Worm (Caenorhabditis elegans) whole organism, young adult: ENCODE results near the gene C13F10.6.

Experiments used
- C06A6.2 ChIP-seq: fragments of 200-800 bp; sonication (Bioruptor generic); conservative IDR thresholded peaks from 2 replicates; pipeline ENCODE4 v1.3.6; 2022; ENCODE audit warnings: missing genetic modification characterization, missing compliant biosample characterization
- K12H6.12 ChIP-seq: fragments of 200-800 bp; sonication (Bioruptor generic); optimal IDR thresholded peaks from 2 replicates; lab custom pipeline; 2018; ENCODE audit warnings: mild to moderate bottlenecking, missing genetic modification characterization, missing compliant biosample characterization
- Y95B8A.8 ChIP-seq: fragments of 200-800 bp; sonication (Bioruptor generic); IDR thresholded peaks from 2 replicates; pipeline ENCODE4 v1.3.6; 2022; ENCODE audit warnings: missing genetic modification reagents, missing genetic modification characterization, missing compliant biosample characterization
- hlh-12 ChIP-seq: sonication (generic microtip); optimal IDR thresholded peaks from 2 replicates; lab custom pipeline; 2016; ENCODE audit warnings: missing genetic modification characterization, missing compliant biosample characterization
- lin-26 ChIP-seq: fragments of 200-800 bp; sonication (Bioruptor generic); IDR thresholded peaks from 2 replicates; pipeline ENCODE4 v1.3.6; 2022; ENCODE audit warnings: missing genetic modification reagents, missing genetic modification characterization, missing compliant biosample characterization
- lir-1 ChIP-seq: fragments of 200-800 bp; sonication (Bioruptor generic); conservative IDR thresholded peaks from 2 replicates; pipeline ENCODE4 v1.3.6; 2022; ENCODE audit warnings: missing genetic modification reagents, missing genetic modification characterization, missing compliant biosample characterization
- nfya-2 ChIP-seq: fragments of 200-800 bp; sonication (Bioruptor generic); IDR thresholded peaks from 2 replicates; pipeline ENCODE4 v1.3.6; 2022; ENCODE audit warnings: missing genetic modification reagents, missing genetic modification characterization, missing compliant biosample characterization
- pbrm-1 ChIP-seq: fragments of 200-800 bp; sonication (Bioruptor generic); IDR thresholded peaks from 2 replicates; pipeline ENCODE4 v1.3.6; 2022; ENCODE audit warnings: missing genetic modification reagents, missing genetic modification characterization, missing compliant biosample characterization
- tlf-1 ChIP-seq: fragments of 200-800 bp; sonication (Bioruptor generic); optimal IDR thresholded peaks from 2 replicates; lab custom pipeline; 2018; ENCODE audit warnings: mild to moderate bottlenecking, missing genetic modification characterization, missing compliant biosample characterization

DNA sequence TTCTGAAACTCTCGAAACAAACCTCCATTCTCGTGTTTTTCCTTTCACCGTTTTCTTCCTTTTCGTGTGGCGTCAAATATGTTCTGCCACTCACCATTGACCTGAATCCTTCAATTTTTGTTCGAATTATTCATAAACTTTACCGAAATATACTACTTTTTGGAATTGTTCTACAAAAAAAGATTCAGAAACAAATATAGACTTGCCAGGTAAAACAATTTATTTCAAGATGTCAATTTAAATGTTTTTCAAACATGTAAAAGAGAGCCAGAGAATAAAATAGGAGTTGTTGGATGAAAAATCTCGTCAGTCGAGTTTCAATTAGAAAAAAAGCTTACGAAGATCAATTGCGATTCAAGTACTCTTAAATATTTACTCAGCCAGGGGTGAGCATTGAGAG is 27.3 kb downstream of the C13F10.6 start, which contains the start of gene F09G2.8:
- TF ChIP-seq Y95B8A.8 (GFP tag; lab: Robert Waterston, UW), result no peak
- TF ChIP-seq hlh-12, result no peak
- TF ChIP-seq pbrm-1 (GFP tag; lab: Robert Waterston, UW), result no peak
- TF ChIP-seq tlf-1 (GFP tag; lab: Kevin White, UChicago), result no peak
- TF ChIP-seq lir-1 (GFP tag; lab: Robert Waterston, UW), result no peak
- TF ChIP-seq K12H6.12 (tag; lab: Kevin White, UChicago), result no peak
- no peak for TF ChIP-seq lin-26 (GFP tag; lab: Robert Waterston, UW)
- TF ChIP-seq C06A6.2 (GFP tag; lab: Robert Waterston, UW), result no peak
- no peak for TF ChIP-seq nfya-2
